Fruit fly (Drosophila melanogaster) ovary, adult (tissue): ENCODE measurements around the gene CG9855.

Experiments used
- CG17801 ChIP-seq: fragments of 200-800 bp; optimal IDR thresholded peaks from 2 replicates; lab custom pipeline; 2019; ENCODE audit warnings: missing biosample characterization, mild to moderate bottlenecking, missing genetic modification characterization, moderate library complexity; ENCODE audit not compliant: partially characterized antibody

CG9855 gene

DNA sequence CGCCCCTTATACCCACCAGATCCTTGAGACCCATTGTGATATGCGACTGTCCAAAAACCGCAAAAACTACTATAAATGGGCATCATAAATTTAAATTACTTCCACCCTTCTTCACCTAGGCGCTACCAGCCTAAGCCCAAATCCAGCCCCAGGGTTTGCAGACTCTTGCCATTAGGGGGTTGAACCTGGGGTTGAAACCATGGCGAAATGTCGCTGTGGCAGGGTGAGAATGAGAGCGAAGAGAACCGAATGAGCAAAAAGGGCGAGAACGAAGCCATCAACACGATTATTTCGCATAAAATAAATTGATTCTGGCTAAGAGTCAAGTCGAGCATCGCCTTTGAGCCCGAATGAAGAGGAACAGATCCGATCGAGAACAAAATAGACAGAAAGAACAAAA lies 44.1 kb downstream of the CG9855 start:
- no peak for TF ChIP-seq CG17801 (GFP tag; lab: Kevin White, UChicago)

DNA sequence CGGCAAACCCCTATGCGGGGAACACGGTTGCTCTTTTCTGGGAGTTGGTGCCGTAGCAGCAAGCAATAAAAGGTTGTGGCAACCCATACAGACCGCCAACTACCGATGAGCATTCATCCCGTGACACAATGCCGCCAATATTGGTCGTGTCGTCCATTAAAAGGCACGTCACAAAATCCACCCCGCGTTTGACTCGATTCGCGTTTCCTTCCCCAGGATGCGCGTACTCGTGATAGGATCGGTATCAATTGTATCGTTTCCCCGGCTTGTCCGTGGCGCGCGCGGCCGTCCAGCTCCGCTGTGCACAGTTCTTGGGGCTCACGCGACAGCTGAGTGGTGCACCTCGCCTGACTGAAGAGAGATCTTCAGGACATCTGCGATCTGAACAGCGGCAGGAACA lies 47.5 kb downstream of the CG9855 start:
- no peak for TF ChIP-seq CG17801 (GFP tag; lab: Kevin White, UChicago)

DNA sequence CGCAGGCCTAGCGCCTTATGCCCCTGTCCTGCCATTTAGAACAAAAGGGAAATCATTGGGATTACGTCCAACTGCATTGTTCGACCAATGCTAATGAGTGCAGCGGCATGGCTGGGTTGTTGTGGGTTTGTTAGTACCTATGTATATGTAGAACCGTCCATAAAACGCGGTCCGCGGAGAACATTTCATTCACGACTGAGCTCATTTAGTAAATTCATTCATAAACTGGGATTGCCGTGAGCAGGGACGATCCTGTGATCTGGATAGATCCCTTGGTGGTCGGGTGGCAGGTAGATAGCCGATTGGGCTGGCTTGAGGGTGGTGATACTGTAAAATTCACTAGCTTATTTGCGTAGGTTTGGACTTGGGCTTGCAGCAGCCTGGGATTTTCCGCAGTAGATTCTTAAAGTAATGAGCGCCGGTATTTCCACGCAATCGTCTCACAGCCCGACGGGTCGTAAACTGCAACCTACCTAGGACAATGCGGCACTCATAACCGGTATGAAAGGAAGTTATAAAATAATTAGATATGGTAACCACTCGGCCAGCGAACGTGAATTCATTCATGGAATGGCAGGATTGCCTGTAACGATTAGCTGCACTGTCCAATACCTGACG lies 49.4 kb downstream of the CG9855 start:
- TF ChIP-seq CG17801 (GFP tag; lab: Kevin White, UChicago), result no peak

DNA sequence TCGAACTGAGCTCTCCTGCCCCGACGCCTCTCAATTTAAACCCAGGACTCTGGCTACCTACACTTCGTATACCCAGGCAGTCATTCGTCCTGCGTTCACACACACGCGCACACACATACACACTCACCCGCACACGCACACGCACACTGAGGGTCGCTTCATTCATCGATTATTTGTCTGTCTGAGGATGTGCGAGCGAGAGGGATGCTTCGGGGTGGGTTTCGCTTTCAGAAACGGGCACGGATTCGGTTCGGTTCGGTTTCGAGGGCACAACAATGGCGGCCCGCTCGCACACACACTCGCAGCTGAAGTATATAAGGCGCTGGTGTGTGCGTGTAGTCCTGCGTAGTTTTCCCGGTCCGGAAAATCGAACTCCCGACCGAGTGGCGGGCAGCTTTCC lies 51.0 kb downstream of the CG9855 start, which contains the start of gene hkb:
TSS of gene hkb (minus strand) at position 11 of the 400 bp plus-strand sequence.
- no peak for TF ChIP-seq CG17801 (GFP tag; lab: Kevin White, UChicago)
